Fruit fly (Drosophila melanogaster) whole organism, embryonic: Measurements from ENCODE around the gene CG12118.
A peak's percentile ranks its signal among the peaks of the same experiment; 100 is the strongest.

Experiments
- Atf3 ChIP-seq: fragments of 200-800 bp; sonication (Bioruptor generic); optimal IDR thresholded peaks from 3 replicates; lab custom pipeline; 2016; ENCODE audit warnings: missing biosample characterization, missing genetic modification characterization
- CG12942 ChIP-seq: fragments of 200-800 bp; sonication (Bioruptor generic); optimal IDR thresholded peaks from 3 replicates; lab custom pipeline; 2016; ENCODE audit warnings: missing biosample characterization, missing genetic modification characterization
- CG13287 ChIP-seq: fragments of 200-800 bp; sonication (Bioruptor generic); IDR thresholded peaks from 2 replicates; pipeline ENCODE4 v1.3.6; 2022; ENCODE audit warnings: missing biosample characterization, missing genetic modification characterization; ENCODE audit not compliant: partially characterized antibody
- CG14441 ChIP-seq: fragments of 200-800 bp; sonication (Bioruptor generic); IDR thresholded peaks from 2 replicates; pipeline ENCODE4 v1.3.6; 2022; ENCODE audit warnings: missing biosample characterization, missing genetic modification characterization
- CG1529 ChIP-seq: fragments of 200-800 bp; sonication (Bioruptor generic); optimal IDR thresholded peaks from 3 replicates; lab custom pipeline; 2018; ENCODE audit warnings: missing biosample characterization, missing genetic modification characterization
- CG15514 ChIP-seq: fragments of 200-800 bp; sonication (Bioruptor generic); optimal IDR thresholded peaks from 3 replicates; lab custom pipeline; 2017; ENCODE audit warnings: missing biosample characterization, missing genetic modification characterization, mild to moderate bottlenecking, moderate library complexity, missing genetic modification reagents
- CG15696 ChIP-seq: fragments of 200-800 bp; sonication (Bioruptor generic); optimal IDR thresholded peaks from 2 replicates; lab custom pipeline; 2019; ENCODE audit warnings: missing biosample characterization, mild to moderate bottlenecking, missing genetic modification characterization, moderate library complexity
- CG1603 ChIP-seq: fragments of 200-800 bp; sonication (Bioruptor generic); optimal IDR thresholded peaks from 2 replicates; lab custom pipeline; 2019; ENCODE audit warnings: missing biosample characterization, mild to moderate bottlenecking, missing genetic modification characterization, moderate library complexity
- CG17186 ChIP-seq: fragments of 200-800 bp; sonication (Bioruptor generic); optimal IDR thresholded peaks from 3 replicates; lab custom pipeline; 2017; ENCODE audit warnings: missing biosample characterization, missing genetic modification reagents, missing genetic modification characterization
- CG17829 ChIP-seq: fragments of 200-800 bp; optimal IDR thresholded peaks from 2 replicates; lab custom pipeline; 2019; ENCODE audit warnings: missing biosample characterization, mild to moderate bottlenecking, missing genetic modification characterization, moderate library complexity
- CG18476 ChIP-seq: fragments of 200-800 bp; sonication (Bioruptor generic); optimal IDR thresholded peaks from 2 replicates; lab custom pipeline; 2016; ENCODE audit warnings: missing biosample characterization, mild to moderate bottlenecking, missing genetic modification characterization
- CG2116 ChIP-seq: fragments of 200-800 bp; sonication (Bioruptor generic); optimal IDR thresholded peaks from 3 replicates; lab custom pipeline; 2018; ENCODE audit warnings: missing biosample characterization, mild to moderate bottlenecking, missing genetic modification characterization
- CG3847 ChIP-seq: fragments of 200-800 bp; sonication (Bioruptor generic); IDR thresholded peaks from 2 replicates; pipeline ENCODE4 v1.3.6; 2022; ENCODE audit warnings: missing biosample characterization, missing genetic modification characterization
- CG7963 ChIP-seq: fragments of 200-800 bp; sonication (Bioruptor generic); IDR thresholded peaks from 3 replicates; pipeline ENCODE4 v1.3.6; 2022; ENCODE audit warnings: missing biosample characterization, missing genetic modification characterization; ENCODE audit not compliant: partially characterized antibody
- Doc3 ChIP-seq: fragments of 200-800 bp; sonication (Bioruptor generic); IDR thresholded peaks from 3 replicates; pipeline ENCODE4 v1.3.6; 2022; ENCODE audit warnings: missing biosample characterization, missing genetic modification characterization; ENCODE audit not compliant: partially characterized antibody
- Dref ChIP-seq: fragments of 200-800 bp; sonication (Bioruptor generic); IDR thresholded peaks from 2 replicates; pipeline ENCODE4 v1.3.6; 2022; ENCODE audit warnings: missing biosample characterization, missing genetic modification characterization
- Gug ChIP-seq: fragments of 200-800 bp; sonication (Bioruptor generic); IDR thresholded peaks from 4 replicates; pipeline ENCODE4 v1.3.6; 2022; ENCODE audit warnings: missing biosample characterization, missing genetic modification characterization
- Jarid2 ChIP-seq: fragments of 200-800 bp; sonication (Bioruptor generic); optimal IDR thresholded peaks from 3 replicates; lab custom pipeline; 2017; ENCODE audit warnings: mild to moderate bottlenecking, missing biosample characterization, missing genetic modification reagents, missing genetic modification characterization
- MBD-R2 ChIP-seq: fragments of 200-800 bp; sonication (Bioruptor generic); IDR thresholded peaks from 2 replicates; pipeline ENCODE4 v1.3.6; 2022; ENCODE audit warnings: missing biosample characterization, missing genetic modification characterization
- MTF-1 ChIP-seq: fragments of 200-800 bp; sonication (Bioruptor generic); optimal IDR thresholded peaks from 2 replicates; lab custom pipeline; 2018; ENCODE audit warnings: missing biosample characterization, mild to moderate bottlenecking, missing genetic modification characterization, borderline replicate concordance
- Med ChIP-seq: fragments of 200-800 bp; sonication (Bioruptor generic); peaks from one replicate; lab custom pipeline; 2016; ENCODE audit warnings: missing biosample characterization, missing genetic modification characterization, mild to moderate bottlenecking, inconsistent platforms, moderate library complexity
- Mrtf ChIP-seq: fragments of 200-800 bp; sonication (Bioruptor generic); IDR thresholded peaks from 3 replicates; pipeline ENCODE4 v1.3.6; 2022; ENCODE audit warnings: missing biosample characterization, missing genetic modification characterization
- Myb ChIP-seq: fragments of 200-800 bp; sonication (Bioruptor generic); optimal IDR thresholded peaks from 2 replicates; lab custom pipeline; 2016; ENCODE audit warnings: missing biosample characterization, missing genetic modification characterization
- Opbp ChIP-seq: fragments of 200-800 bp; sonication (Bioruptor generic); IDR thresholded peaks from 3 replicates; pipeline ENCODE4 v1.3.6; 2022; ENCODE audit warnings: missing biosample characterization, missing genetic modification characterization; ENCODE audit not compliant: partially characterized antibody
- Sry-δ ChIP-seq: fragments of 200-800 bp; sonication (Bioruptor generic); optimal IDR thresholded peaks from 2 replicates; lab custom pipeline; 2016; ENCODE audit warnings: missing biosample characterization, missing genetic modification characterization
- Ssrp ChIP-seq: fragments of 200-800 bp; sonication (Bioruptor generic); optimal IDR thresholded peaks from 2 replicates; lab custom pipeline; 2018; ENCODE audit warnings: missing biosample characterization, mild to moderate bottlenecking, missing genetic modification characterization, moderate library complexity
- Xrp1 ChIP-seq: fragments of 200-800 bp; sonication (Bioruptor generic); IDR thresholded peaks from 2 replicates; pipeline ENCODE4 v1.3.6; 2022; ENCODE audit warnings: missing biosample characterization, missing genetic modification characterization
- amos ChIP-seq: fragments of 200-800 bp; sonication (Bioruptor generic); IDR thresholded peaks from 2 replicates; pipeline ENCODE4 v1.3.6; 2022; ENCODE audit warnings: missing biosample characterization, missing genetic modification characterization; ENCODE audit not compliant: partially characterized antibody
- bigmax ChIP-seq: fragments of 200-800 bp; sonication (Bioruptor generic); optimal IDR thresholded peaks from 2 replicates; lab custom pipeline; 2018; ENCODE audit warnings: missing biosample characterization, mild to moderate bottlenecking, missing genetic modification characterization
- chinmo ChIP-seq: fragments of 200-800 bp; sonication (Bioruptor generic); IDR thresholded peaks from 4 replicates; pipeline ENCODE4 v1.3.6; 2022; ENCODE audit warnings: missing biosample characterization, missing genetic modification characterization; ENCODE audit not compliant: partially characterized antibody
- dm ChIP-seq: fragments of 200-800 bp; sonication (Bioruptor generic); optimal IDR thresholded peaks from 3 replicates; lab custom pipeline; 2016; ENCODE audit warnings: missing biosample characterization, missing genetic modification characterization
- dmrt11E ChIP-seq: fragments of 200-800 bp; sonication (Bioruptor generic); optimal IDR thresholded peaks from 3 replicates; lab custom pipeline; 2018; ENCODE audit warnings: missing biosample characterization, mild to moderate bottlenecking, missing genetic modification characterization, moderate library complexity
- gfzf ChIP-seq: fragments of 200-800 bp; sonication (Bioruptor generic); optimal IDR thresholded peaks from 2 replicates; lab custom pipeline; 2016; ENCODE audit warnings: missing biosample characterization, mild to moderate bottlenecking, missing genetic modification characterization, moderate library complexity
- gt ChIP-seq: fragments of 200-800 bp; sonication (Bioruptor generic); IDR thresholded peaks from 2 replicates; pipeline ENCODE4 v1.3.6; 2022; ENCODE audit warnings: missing biosample characterization, missing genetic modification characterization
- hbn ChIP-seq: fragments of 200-800 bp; sonication (Bioruptor generic); IDR thresholded peaks from 2 replicates; pipeline ENCODE4 v1.3.6; 2022; ENCODE audit warnings: missing biosample characterization, missing genetic modification characterization; ENCODE audit not compliant: partially characterized antibody
- jing ChIP-seq: fragments of 200-800 bp; sonication (Bioruptor generic); optimal IDR thresholded peaks from 2 replicates; lab custom pipeline; 2018; ENCODE audit warnings: missing biosample characterization, mild to moderate bottlenecking, missing genetic modification characterization
- jumu ChIP-seq: fragments of 200-800 bp; sonication (Bioruptor generic); optimal IDR thresholded peaks from 3 replicates; lab custom pipeline; 2016; ENCODE audit warnings: missing biosample characterization, missing genetic modification characterization
- org-1 ChIP-seq: fragments of 200-800 bp; sonication (Bioruptor generic); optimal IDR thresholded peaks from 2 replicates; lab custom pipeline; 2017; ENCODE audit warnings: missing biosample characterization, missing genetic modification characterization
- peb ChIP-seq: fragments of 200-800 bp; sonication (Bioruptor generic); IDR thresholded peaks from 2 replicates; pipeline ENCODE4 v1.3.6; 2022; ENCODE audit warnings: missing biosample characterization, missing genetic modification characterization
- row ChIP-seq: fragments of 200-800 bp; sonication (Bioruptor generic); IDR thresholded peaks from 3 replicates; pipeline ENCODE4 v1.3.6; 2022; ENCODE audit warnings: missing biosample characterization, missing genetic modification characterization
- salm ChIP-seq: fragments of 200-800 bp; sonication (Bioruptor generic); optimal IDR thresholded peaks from 2 replicates; lab custom pipeline; 2018; ENCODE audit warnings: missing biosample characterization, mild to moderate bottlenecking, missing genetic modification characterization
- slbo ChIP-seq: fragments of 200-800 bp; sonication (Bioruptor generic); IDR thresholded peaks from 2 replicates; pipeline ENCODE4 v1.3.6; 2022; ENCODE audit warnings: missing biosample characterization, missing genetic modification characterization
- sna ChIP-seq: fragments of 200-800 bp; sonication (Bioruptor generic); IDR thresholded peaks from 2 replicates; pipeline ENCODE4 v1.3.6; 2022; ENCODE audit warnings: missing biosample characterization, missing genetic modification characterization; ENCODE audit not compliant: partially characterized antibody
- stwl ChIP-seq: fragments of 200-800 bp; sonication (Bioruptor generic); optimal IDR thresholded peaks from 3 replicates; lab custom pipeline; 2018; ENCODE audit warnings: missing biosample characterization, mild to moderate bottlenecking, missing genetic modification characterization, moderate library complexity
- sug ChIP-seq: fragments of 200-800 bp; optimal IDR thresholded peaks from 2 replicates; lab custom pipeline; 2019; ENCODE audit warnings: missing biosample characterization, mild to moderate bottlenecking, missing genetic modification characterization, moderate library complexity
- tna ChIP-seq: fragments of 200-800 bp; sonication (Bioruptor generic); IDR thresholded peaks from 2 replicates; pipeline ENCODE4 v1.3.6; 2022; ENCODE audit warnings: missing biosample characterization, missing genetic modification characterization; ENCODE audit not compliant: partially characterized antibody
- tx ChIP-seq: fragments of 200-800 bp; sonication (Bioruptor generic); optimal IDR thresholded peaks from 2 replicates; lab custom pipeline; 2016; ENCODE audit warnings: missing biosample characterization, missing genetic modification characterization
- unc-4 ChIP-seq: fragments of 200-800 bp; sonication (Bioruptor generic); IDR thresholded peaks from 2 replicates; pipeline ENCODE4 v1.3.6; 2022; ENCODE audit warnings: missing biosample characterization, missing genetic modification characterization; ENCODE audit not compliant: partially characterized antibody
- vnd ChIP-seq: fragments of 200-800 bp; sonication (Bioruptor generic); IDR thresholded peaks from 3 replicates; pipeline ENCODE4 v1.3.6; 2022; ENCODE audit warnings: missing biosample characterization, missing genetic modification characterization; ENCODE audit not compliant: partially characterized antibody

CG12118 gene

dm6 chrX:9161912-9162311, 34.3 kb downstream of the CG12118 start, which contains the start of the genes Zpr1 and CG44532 (continued):
- TF ChIP-seq sna (GFP tag; lab: Robert Waterston, UW) (peak; percentile 56; the same call in 1 of the 2 replicates), CG15514 (GFP tag; lab: Kevin White, UChicago) (peak; percentile 27), jing (GFP tag; lab: Kevin White, UChicago) (no peak), CG14441 (no peak), CG17186 (peak; percentile 39), row (GFP tag; lab: Robert Waterston, UW) (peak; percentile 32; the same call in 1 of the 3 replicates), dm (GFP tag; lab: Kevin White, UChicago) (peak; percentile 60), dmrt11E (no peak), Ssrp (tag; lab: Kevin White, UChicago) (no peak), CG7963 (GFP tag; lab: Robert Waterston, UW) (peak; percentile 49; the same call in 1 of the 3 replicates), tx (GFP tag; lab: Kevin White, UChicago) (no peak), jumu (GFP tag; lab: Kevin White, UChicago) (no peak), CG15696 (tag; lab: Kevin White, UChicago) (no peak), hbn (GFP tag; lab: Robert Waterston, UW) (peak; percentile 49), Xrp1 (GFP tag; lab: Robert Waterston, UW) (no peak), MBD-R2 (GFP tag; lab: Robert Waterston, UW) (peak; percentile 66), chinmo (GFP tag; lab: Robert Waterston, UW) (0 out of 4 replicates have a peak, but pooled peaks have one; percentile 64), Jarid2 (no peak), tna (0 out of 2 replicates have a peak, but pooled peaks have one; percentile 14), peb (GFP tag; lab: Robert Waterston, UW) (no peak), Sry-δ (GFP tag; lab: Kevin White, UChicago) (peak; percentile 67), salm (no peak), CG1529 (GFP tag; lab: Kevin White, UChicago) (no peak), gt (GFP tag; lab: Robert Waterston, UW) (no peak), CG18476 (GFP tag; lab: Kevin White, UChicago) (no peak), vnd (GFP tag; lab: Robert Waterston, UW) (peak; percentile 62), Dref (GFP tag; lab: Robert Waterston, UW) (peak; percentile 74), MTF-1 (GFP tag; lab: Kevin White, UChicago) (no peak), Gug (GFP tag; lab: Robert Waterston, UW) (no peak), Atf3 (GFP tag; lab: Kevin White, UChicago) (no peak), Mrtf (GFP tag; lab: Robert Waterston, UW) (no peak), sug (tag; lab: Kevin White, UChicago) (no peak), stwl (peak; percentile 24)

DNA sequence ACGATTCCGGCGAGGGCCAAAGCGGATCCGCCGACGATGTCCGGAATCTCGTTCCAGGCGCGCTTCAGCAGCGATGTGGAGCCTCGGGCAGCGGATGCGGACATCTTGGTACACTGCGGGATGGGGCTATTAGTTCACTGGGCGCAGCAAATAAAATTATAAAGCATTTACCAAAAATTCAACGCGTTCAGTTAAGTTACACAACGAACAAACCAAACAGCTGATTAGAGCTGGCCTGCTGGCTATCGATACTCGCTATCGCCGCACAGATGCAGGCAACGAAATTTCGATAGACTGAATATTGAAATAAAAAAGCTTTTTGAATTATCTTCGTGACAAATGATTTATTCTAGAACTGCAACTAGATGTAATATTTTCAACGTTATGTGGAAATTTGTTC, 36.5 kb downstream of the CG12118 start, which contains the start of gene NdufA3:
Gene NdufA3, minus strand, starts transcription at position 317 of the 400 bp plus-strand sequence.
- TF ChIP-seq gfzf (peak; percentile 46), Opbp (peak; percentile 82), org-1 (GFP tag; lab: Kevin White, UChicago) (no peak), vnd (GFP tag; lab: Robert Waterston, UW) (peak; percentile 73), Med (peak; percentile 20), bigmax (GFP tag; lab: Kevin White, UChicago) (no peak), dm (GFP tag; lab: Kevin White, UChicago) (no peak), CG3847 (0 out of 2 replicates have a peak, but pooled peaks have one; percentile 5), unc-4 (GFP tag; lab: Robert Waterston, UW) (peak; percentile 79), amos (peak; percentile 89), Myb (GFP tag; lab: Kevin White, UChicago) (peak; percentile 16), CG17829 (tag; lab: Kevin White, UChicago) (peak; percentile 11), CG12942 (GFP tag; lab: Kevin White, UChicago) (no peak), sna (GFP tag; lab: Robert Waterston, UW) (peak; percentile 77), slbo (GFP tag; lab: Robert Waterston, UW) (peak; percentile 8; the same call in 1 of the 2 replicates), CG13287 (GFP tag; lab: Robert Waterston, UW) (peak; percentile 83), Doc3 (GFP tag; lab: Robert Waterston, UW) (peak; percentile 62), CG2116 (GFP tag; lab: Kevin White, UChicago) (peak; percentile 41), CG1603 (tag; lab: Kevin White, UChicago) (peak; percentile 26)
